Fruit fly (Drosophila melanogaster): ENCODE data around the gene CAH8.

Gene CAH8

dm6 chr3R:22362218-22362907, 27.2 kb downstream of the CAH8 start, which contains the start of the genes JMJD6, CG7071 and Muted (continued):
- TF ChIP-seq bcd (GFP tag; optimal IDR thresholded peaks at IDR 0.05) = peak; percentile 90
- peak; percentile 97 for TF ChIP-seq sens (GFP tag)
- TF ChIP-seq Poxn (GFP tag; IDR thresholded peaks at IDR 0.05) = peak; percentile 76
- peak; percentile 86 for TF ChIP-seq CG10654 (GFP tag; optimal IDR thresholded peaks at IDR 0.05)
- peak; percentile 98 for TF ChIP-seq CG9932 (GFP tag; IDR thresholded peaks at IDR 0.05)
- TF ChIP-seq Atf3 (GFP tag; optimal IDR thresholded peaks at IDR 0.05) = peak; percentile 86
- peak; percentile 66; the same call in 1 of the 2 replicates for TF ChIP-seq CG42726 (GFP tag; IDR thresholded peaks at IDR 0.05; ENCODE audit: partially characterized antibody)
- peak; percentile 87 for TF ChIP-seq CG4730 (GFP tag; IDR thresholded peaks at IDR 0.05)
- peak; percentile 88 for TF ChIP-seq sug (tag; optimal IDR thresholded peaks at IDR 0.05)
- TF ChIP-seq CG7963 (GFP tag; IDR thresholded peaks at IDR 0.05; ENCODE audit: partially characterized antibody) = 0 out of 3 replicates have a peak, but pooled peaks have one; percentile 4
- TF ChIP-seq wek (GFP tag; optimal IDR thresholded peaks at IDR 0.05) = no peak
- TF ChIP-seq en (GFP tag; optimal IDR thresholded peaks at IDR 0.05) = peak; percentile 73
- TF ChIP-seq p53 (GFP tag; optimal IDR thresholded peaks at IDR 0.05) = peak; percentile 19
- TF ChIP-seq usp (GFP tag; optimal IDR thresholded peaks at IDR 0.05) = no peak
- TF ChIP-seq CG4707 (GFP tag; optimal IDR thresholded peaks at IDR 0.05) = peak; percentile 48
- peak; percentile 64; the same call in 1 of the 2 replicates for TF ChIP-seq dimm (GFP tag; IDR thresholded peaks at IDR 0.05)
- TF ChIP-seq Doc3 (GFP tag; IDR thresholded peaks at IDR 0.05; ENCODE audit: partially characterized antibody) = peak; percentile 89
- TF ChIP-seq CG3407 (GFP tag; optimal IDR thresholded peaks at IDR 0.05) = peak; percentile 64
- TF ChIP-seq CG9437 (GFP tag; optimal IDR thresholded peaks at IDR 0.05) = peak; percentile 79
- TF ChIP-seq sima (GFP tag; optimal IDR thresholded peaks at IDR 0.05) = peak; percentile 31
- TF ChIP-seq lbe (GFP tag; optimal IDR thresholded peaks at IDR 0.05) = peak; percentile 91
- TF ChIP-seq CG13296 (GFP tag; optimal IDR thresholded peaks at IDR 0.05) = peak; percentile 89
- peak; percentile 67 for TF ChIP-seq CG12071 (GFP tag; optimal IDR thresholded peaks at IDR 0.05)
- peak; percentile 85 for TF ChIP-seq CG7556 (GFP tag; optimal IDR thresholded peaks at IDR 0.05)
- peak; percentile 87 for TF ChIP-seq CG2712 (tag; optimal IDR thresholded peaks at IDR 0.05)
- TF ChIP-seq insv (GFP tag; optimal IDR thresholded peaks at IDR 0.05) = peak in 1 of 2 experiments; percentile 75
- peak; percentile 81 to 91 for TF ChIP-seq Pdp1 (GFP tag; optimal IDR thresholded peaks at IDR 0.05)
- TF ChIP-seq CG7928 (GFP tag; optimal IDR thresholded peaks at IDR 0.05) = peak; percentile 99
- TF ChIP-seq CG11504 (tag; optimal IDR thresholded peaks at IDR 0.05) = peak; percentile 86
- peak; percentile 71 for TF ChIP-seq Sry-δ (GFP tag; optimal IDR thresholded peaks at IDR 0.05)
- peak; percentile 92 for TF ChIP-seq CG4854 (GFP tag; optimal IDR thresholded peaks at IDR 0.05)
- TF ChIP-seq crol (GFP tag; IDR thresholded peaks at IDR 0.05) = no peak
- TF ChIP-seq Gug (GFP tag; IDR thresholded peaks at IDR 0.05) = peak; percentile 87
- peak in 1 of 2 experiments; percentile 52 for TF ChIP-seq Hr78 (GFP tag; optimal IDR thresholded peaks at IDR 0.05)
- TF ChIP-seq esg (GFP tag; conservative IDR thresholded peaks at IDR 0.05) = peak; percentile 85
- no peak for TF ChIP-seq Kr (GFP tag; optimal IDR thresholded peaks at IDR 0.05)
- no peak for TF ChIP-seq br (optimal IDR thresholded peaks at IDR 0.05)
- TF ChIP-seq Dref (GFP tag; IDR thresholded peaks at IDR 0.05) = peak; percentile 43
- peak; percentile 55; the same call in 1 of the 3 replicates for TF ChIP-seq sr (GFP tag; IDR thresholded peaks at IDR 0.05)
- TF ChIP-seq Stat92E (GFP tag; optimal IDR thresholded peaks at IDR 0.05) = peak in 1 of 3 experiments; percentile 22
- TF ChIP-seq gsb-n (tag; optimal IDR thresholded peaks at IDR 0.05) = peak; percentile 73
- TF ChIP-seq CG2678 (tag; optimal IDR thresholded peaks at IDR 0.05) = peak; percentile 92
- TF ChIP-seq org-1 (GFP tag; optimal IDR thresholded peaks at IDR 0.05) = peak; percentile 54
- TF ChIP-seq fru (optimal IDR thresholded peaks at IDR 0.05) = no peak
- peak; percentile 91 for TF ChIP-seq CG11247 (GFP tag; IDR thresholded peaks at IDR 0.05)
- TF ChIP-seq CG13624 (GFP tag; optimal IDR thresholded peaks at IDR 0.05) = peak; percentile 89
- TF ChIP-seq CG6854 (GFP tag; optimal IDR thresholded peaks at IDR 0.05) = peak; percentile 39
- peak; percentile 34 for TF ChIP-seq luna (GFP tag; optimal IDR thresholded peaks at IDR 0.05)
- peak; percentile 88 for TF ChIP-seq jumu (GFP tag; optimal IDR thresholded peaks at IDR 0.05)
- TF ChIP-seq CG31224 (GFP tag; IDR thresholded peaks at IDR 0.05) = peak; percentile 80

Data from whole organism, embryonic.